Fruit fly (Drosophila melanogaster) whole organism, embryonic: ENCODE measurements around the gene sno.

Experiments used
- Awh ChIP-seq: fragments of 200-800 bp; sonication (Bioruptor generic); IDR thresholded peaks from 2 replicates; pipeline ENCODE4, ENCODE4 v1.3.6; 2022; ENCODE audit warnings: missing biosample characterization, missing genetic modification characterization
- BtbVII ChIP-seq: fragments of 200-800 bp; sonication (Bioruptor generic); optimal IDR thresholded peaks from 3 replicates; lab custom pipeline; 2017; ENCODE audit warnings: missing biosample characterization, mild to moderate bottlenecking, missing genetic modification characterization
- CG10274 ChIP-seq: fragments of 200-800 bp; sonication (Bioruptor generic); optimal IDR thresholded peaks from 3 replicates; lab custom pipeline; 2017; ENCODE audit warnings: missing biosample characterization, mild to moderate bottlenecking, missing genetic modification characterization
- CG10366 ChIP-seq: fragments of 200-800 bp; sonication (Bioruptor generic); IDR thresholded peaks from 2 replicates; pipeline ENCODE4 v1.3.6; 2022; ENCODE audit warnings: missing biosample characterization, missing genetic modification characterization
- CG11085 ChIP-seq: fragments of 200-800 bp; sonication (Bioruptor generic); IDR thresholded peaks from 2 replicates; pipeline ENCODE4 v1.3.6; 2022; ENCODE audit warnings: missing biosample characterization, missing genetic modification characterization
- CG12071 ChIP-seq: fragments of 200-800 bp; sonication (Bioruptor generic); optimal IDR thresholded peaks from 3 replicates; lab custom pipeline; 2018; ENCODE audit warnings: missing biosample characterization, mild to moderate bottlenecking, missing genetic modification characterization
- CG12104 ChIP-seq: fragments of 200-800 bp; sonication (Bioruptor generic); optimal IDR thresholded peaks from 3 replicates; lab custom pipeline; 2016; ENCODE audit warnings: missing biosample characterization, missing genetic modification characterization
- CG1233 ChIP-seq: fragments of 200-800 bp; sonication (Bioruptor generic); optimal IDR thresholded peaks from 4 replicates; lab custom pipeline; 2018; ENCODE audit warnings: missing biosample characterization, mild to moderate bottlenecking, missing genetic modification characterization
- CG1602 ChIP-seq: fragments of 200-800 bp; sonication (Bioruptor generic); optimal IDR thresholded peaks from 3 replicates; lab custom pipeline; 2016; ENCODE audit warnings: missing biosample characterization, missing genetic modification characterization
- CG18262 ChIP-seq: fragments of 200-800 bp; optimal IDR thresholded peaks from 3 replicates; lab custom pipeline; 2019; ENCODE audit warnings: missing biosample characterization, mild to moderate bottlenecking, missing genetic modification characterization, moderate library complexity
- CG3065 ChIP-seq: fragments of 200-800 bp; sonication (Bioruptor generic); optimal IDR thresholded peaks from 2 replicates; lab custom pipeline; 2016; ENCODE audit warnings: missing biosample characterization, missing genetic modification characterization
- CG34376 ChIP-seq: fragments of 200-800 bp; sonication (Bioruptor generic); optimal IDR thresholded peaks from 2 replicates; lab custom pipeline; 2018; ENCODE audit warnings: missing biosample characterization, mild to moderate bottlenecking, missing genetic modification characterization
- CG6791 ChIP-seq: fragments of 200-800 bp; sonication (Bioruptor generic); IDR thresholded peaks from 3 replicates; pipeline ENCODE4 v1.3.6; 2022; ENCODE audit warnings: missing biosample characterization, missing genetic modification characterization; ENCODE audit not compliant: partially characterized antibody
- CG7556 ChIP-seq: fragments of 200-800 bp; sonication (Bioruptor generic); optimal IDR thresholded peaks from 2 replicates; lab custom pipeline; 2017; ENCODE audit warnings: missing biosample characterization, mild to moderate bottlenecking, missing genetic modification characterization
- CG9215 ChIP-seq: fragments of 200-800 bp; sonication (Bioruptor generic); IDR thresholded peaks from 2 replicates; pipeline ENCODE4 v1.3.6; 2022; ENCODE audit warnings: missing biosample characterization, missing genetic modification characterization
- CG9437 ChIP-seq: fragments of 200-800 bp; sonication (Bioruptor generic); optimal IDR thresholded peaks from 2 replicates; lab custom pipeline; 2018; ENCODE audit warnings: missing biosample characterization, mild to moderate bottlenecking, missing genetic modification characterization
- CG9727 ChIP-seq: fragments of 200-800 bp; sonication (Bioruptor generic); optimal IDR thresholded peaks from 3 replicates; lab custom pipeline; 2017; ENCODE audit warnings: missing biosample characterization, mild to moderate bottlenecking, missing genetic modification characterization
- CG9932 ChIP-seq: fragments of 200-800 bp; sonication (Bioruptor generic); IDR thresholded peaks from 2 replicates; pipeline ENCODE4 v1.3.6; 2022; ENCODE audit warnings: missing biosample characterization, missing genetic modification characterization
- CoRest ChIP-seq: fragments of 200-800 bp; sonication (Bioruptor generic); optimal IDR thresholded peaks from 3 replicates; lab custom pipeline; 2018; ENCODE audit warnings: missing biosample characterization, mild to moderate bottlenecking, missing genetic modification characterization, moderate library complexity
- CrebB ChIP-seq: fragments of 200-800 bp; sonication (Bioruptor generic); optimal IDR thresholded peaks from 3 replicates; lab custom pipeline; 2018; ENCODE audit warnings: missing biosample characterization, mild to moderate bottlenecking, missing genetic modification characterization
- D ChIP-seq, 2 experiments: fragments of 200-800 bp in 1 of 2; fragments of >200 bp in 1 of 2; sonication (Bioruptor generic) in 1 of 2; optimal IDR thresholded peaks; 2 replicates in 1 of 2; 3 replicates in 1 of 2; lab custom pipeline; 2017; ENCODE audit warnings: mild to moderate bottlenecking in 1 of 2, missing biosample characterization in 1 of 2, missing genetic modification characterization in 1 of 2, missing genetic modification reagents in 1 of 2
- D19B ChIP-seq: fragments of 200-800 bp; sonication (Bioruptor generic); optimal IDR thresholded peaks from 2 replicates; lab custom pipeline; 2017; ENCODE audit warnings: missing biosample characterization, mild to moderate bottlenecking, missing genetic modification characterization
- Dbx ChIP-seq: fragments of 200-800 bp; sonication (Bioruptor generic); IDR thresholded peaks from 3 replicates; pipeline ENCODE4 v1.3.6; 2022; ENCODE audit warnings: missing biosample characterization, missing genetic modification characterization
- HmgD ChIP-seq: fragments of 200-800 bp; sonication (Bioruptor generic); optimal IDR thresholded peaks from 3 replicates; lab custom pipeline; 2016; ENCODE audit warnings: missing biosample characterization, missing genetic modification characterization
- Lpt ChIP-seq: fragments of >200 bp; optimal IDR thresholded peaks from 2 replicates; lab custom pipeline; 2018; ENCODE audit warnings: missing biosample characterization, missing genetic modification characterization
- Mad ChIP-seq: fragments of 200-800 bp; sonication (Bioruptor generic); optimal IDR thresholded peaks from 2 replicates; lab custom pipeline; 2016; ENCODE audit warnings: missing biosample characterization, missing genetic modification characterization
- Ssrp ChIP-seq: fragments of 200-800 bp; sonication (Bioruptor generic); optimal IDR thresholded peaks from 2 replicates; lab custom pipeline; 2018; ENCODE audit warnings: missing biosample characterization, mild to moderate bottlenecking, missing genetic modification characterization, moderate library complexity
- Xbp1 ChIP-seq: fragments of 200-800 bp; sonication (Bioruptor generic); optimal IDR thresholded peaks from 3 replicates; lab custom pipeline; 2016; ENCODE audit warnings: missing biosample characterization, mild to moderate bottlenecking, missing genetic modification characterization
- ash1 ChIP-seq: fragments of 200-800 bp; sonication (Bioruptor generic); optimal IDR thresholded peaks from 2 replicates; lab custom pipeline; 2018; ENCODE audit warnings: missing biosample characterization, mild to moderate bottlenecking, missing genetic modification characterization
- da ChIP-seq: fragments of 200-800 bp; sonication (Bioruptor generic); optimal IDR thresholded peaks from 2 replicates; lab custom pipeline; 2016; ENCODE audit warnings: missing biosample characterization, missing genetic modification characterization
- dysf ChIP-seq: fragments of 200-800 bp; sonication (Bioruptor generic); IDR thresholded peaks from 3 replicates; pipeline ENCODE4 v1.3.6; 2022; ENCODE audit warnings: missing biosample characterization, missing genetic modification characterization
- ftz-f1 ChIP-seq: fragments of 200-800 bp; sonication (Bioruptor generic); optimal IDR thresholded peaks from 2 replicates; lab custom pipeline; 2016; ENCODE audit warnings: missing biosample characterization, missing genetic modification characterization
- gsb ChIP-seq: fragments of 200-800 bp; sonication (Bioruptor generic); IDR thresholded peaks from 2 replicates; pipeline ENCODE4 v1.3.6; 2022; ENCODE audit warnings: missing biosample characterization, missing genetic modification characterization
- gsb-n ChIP-seq: fragments of 200-800 bp; sonication (Bioruptor generic); optimal IDR thresholded peaks from 3 replicates; lab custom pipeline; 2018; ENCODE audit warnings: missing biosample characterization, mild to moderate bottlenecking, missing genetic modification characterization
- inv ChIP-seq: fragments of 200-800 bp; sonication (Bioruptor generic); IDR thresholded peaks from 2 replicates; pipeline ENCODE4 v1.3.6; 2022; ENCODE audit warnings: missing biosample characterization, missing genetic modification characterization; ENCODE audit not compliant: partially characterized antibody
- jigr1 ChIP-seq: fragments of 200-800 bp; sonication (Bioruptor generic); IDR thresholded peaks from 3 replicates; pipeline ENCODE4 v1.3.6; 2022; ENCODE audit warnings: missing biosample characterization, missing genetic modification characterization
- kah ChIP-seq: fragments of 200-800 bp; sonication (Bioruptor generic); optimal IDR thresholded peaks from 2 replicates; lab custom pipeline; 2018; ENCODE audit warnings: missing biosample characterization, mild to moderate bottlenecking, missing genetic modification characterization
- luna ChIP-seq: fragments of 200-800 bp; sonication (Bioruptor generic); optimal IDR thresholded peaks from 2 replicates; lab custom pipeline; 2016; ENCODE audit warnings: missing biosample characterization, missing genetic modification characterization
- mam ChIP-seq: fragments of 200-800 bp; sonication (Bioruptor generic); optimal IDR thresholded peaks from 3 replicates; lab custom pipeline; 2016; ENCODE audit warnings: missing biosample characterization, missing genetic modification characterization
- pan ChIP-seq, 4 experiments: fragments of >200 bp in 3 of 4; fragments of 200-800 bp in 1 of 4; sonication (Bioruptor generic) in 1 of 4; optimal IDR thresholded peaks in 3 of 4; IDR thresholded peaks in 1 of 4; 2 replicates each; pipeline versions ENCODE4 v1.3.6 to Lab custom; 2017 to 2022; ENCODE audit warnings: missing biosample characterization in 2 of 4, missing genetic modification characterization in 2 of 4, mixed read lengths in 1 of 4
- pita ChIP-seq: fragments of 200-800 bp; sonication (Bioruptor generic); optimal IDR thresholded peaks from 2 replicates; lab custom pipeline; 2017; ENCODE audit warnings: missing biosample characterization, mild to moderate bottlenecking, missing genetic modification characterization
- rib ChIP-seq: fragments of 200-800 bp; sonication (Bioruptor generic); IDR thresholded peaks from 2 replicates; pipeline ENCODE4 v1.3.6; 2022; ENCODE audit warnings: missing biosample characterization, missing genetic modification characterization
- sd ChIP-seq: fragments of 200-800 bp; sonication (Bioruptor generic); optimal IDR thresholded peaks from 3 replicates; lab custom pipeline; 2018; ENCODE audit warnings: missing biosample characterization, mild to moderate bottlenecking, missing genetic modification characterization, moderate library complexity
- sens ChIP-seq: fragments of 200-800 bp; sonication (Bioruptor generic); peaks from one replicate; lab custom pipeline; 2016; ENCODE audit warnings: missing biosample characterization, missing genetic modification characterization
- sisA ChIP-seq: fragments of 200-800 bp; sonication (Bioruptor generic); IDR thresholded peaks from 2 replicates; pipeline ENCODE4 v1.3.6; 2022; ENCODE audit warnings: missing biosample characterization, missing genetic modification characterization
- sna ChIP-seq: fragments of 200-800 bp; sonication (Bioruptor generic); IDR thresholded peaks from 2 replicates; pipeline ENCODE4 v1.3.6; 2022; ENCODE audit warnings: missing biosample characterization, missing genetic modification characterization; ENCODE audit not compliant: partially characterized antibody
- unpg ChIP-seq: fragments of 200-800 bp; sonication (Bioruptor generic); optimal IDR thresholded peaks from 3 replicates; lab custom pipeline; 2018; ENCODE audit warnings: missing biosample characterization, mild to moderate bottlenecking, missing genetic modification characterization, moderate library complexity
- usp ChIP-seq: fragments of >200 bp; optimal IDR thresholded peaks from 2 replicates; lab custom pipeline; 2017; ENCODE audit warnings: missing biosample characterization, missing genetic modification characterization
- vnd ChIP-seq: fragments of 200-800 bp; sonication (Bioruptor generic); IDR thresholded peaks from 3 replicates; pipeline ENCODE4 v1.3.6; 2022; ENCODE audit warnings: missing biosample characterization, missing genetic modification characterization; ENCODE audit not compliant: partially characterized antibody
- zen2 ChIP-seq: fragments of 200-800 bp; sonication (Bioruptor generic); IDR thresholded peaks from 3 replicates; pipeline ENCODE4 v1.3.6; 2022; ENCODE audit warnings: missing biosample characterization, missing genetic modification characterization; ENCODE audit not compliant: partially characterized antibody

Gene sno

dm6 chrX:13251310-13251709 lies 39.8 kb upstream of the sno start (continued):
- TF ChIP-seq zen2 (GFP tag; lab: Robert Waterston, UW) (no peak), D (optimal IDR thresholded peaks at IDR 0.05; lab: Kevin White, UChicago) (no peak), D (GFP tag; optimal IDR thresholded peaks at IDR 0.05; lab: Kevin White, UChicago) (peak; percentile 66), rib (peak; percentile 63; the same call in 1 of the 2 replicates), sens (GFP tag; lab: Kevin White, UChicago) (peak; percentile 93), Ssrp (peak; percentile 67), sisA (GFP tag; lab: Robert Waterston, UW) (peak; percentile 87), CG11085 (GFP tag; lab: Robert Waterston, UW) (peak; percentile 49), kah (GFP tag; lab: Kevin White, UChicago) (no peak), jigr1 (GFP tag; lab: Robert Waterston, UW) (peak; percentile 60; the same call in 1 of the 3 replicates), CG9727 (GFP tag; lab: Kevin White, UChicago) (peak; percentile 75), CoRest (peak; percentile 66), Dbx (GFP tag; lab: Robert Waterston, UW) (peak; percentile 78), CG10274 (GFP tag; lab: Kevin White, UChicago) (peak; percentile 49), da (GFP tag; lab: Kevin White, UChicago) (peak; percentile 34), vnd (no peak), pan (optimal IDR thresholded peaks at IDR 0.05; lab: Kevin White, UChicago) (no peak), pan (GFP tag; optimal IDR thresholded peaks at IDR 0.05 in 1 of 2, IDR thresholded peaks at IDR 0.05 in 1 of 2) (peak in 1 of 2 experiments; percentile 76), ash1 (no peak), Awh (GFP tag; lab: Robert Waterston, UW) (peak; percentile 66), CG7556 (peak; percentile 60), sd (tag; lab: Kevin White, UChicago) (peak; percentile 31), CG9215 (peak; percentile 63), dysf (peak; percentile 86), CG9932 (GFP tag; lab: Robert Waterston, UW) (peak; percentile 70), CG1233 (GFP tag; lab: Kevin White, UChicago) (peak; percentile 70), pita (GFP tag; lab: Kevin White, UChicago) (no peak), ftz-f1 (GFP tag; lab: Kevin White, UChicago) (no peak), CG10366 (GFP tag; lab: Robert Waterston, UW) (peak; percentile 83), CrebB (tag; lab: Kevin White, UChicago) (peak; percentile 62), BtbVII (GFP tag; lab: Kevin White, UChicago) (peak; percentile 61), Lpt (no peak), gsb-n (tag; lab: Kevin White, UChicago) (peak; percentile 46), CG18262 (tag; lab: Kevin White, UChicago) (peak; percentile 70), D19B (GFP tag; lab: Kevin White, UChicago) (peak; percentile 26), Mad (GFP tag; lab: Kevin White, UChicago) (peak; percentile 24), CG34376 (GFP tag; lab: Kevin White, UChicago) (no peak), usp (GFP tag; lab: Kevin White, UChicago) (no peak), sna (GFP tag; lab: Robert Waterston, UW) (no peak), gsb (GFP tag; lab: Robert Waterston, UW) (peak; percentile 50), CG6791 (GFP tag; lab: Robert Waterston, UW) (no peak), CG1602 (peak; percentile 54), unpg (peak; percentile 78), CG12071 (GFP tag; lab: Kevin White, UChicago) (peak; percentile 81), luna (GFP tag; lab: Kevin White, UChicago) (peak; percentile 9), HmgD (GFP tag; lab: Kevin White, UChicago) (no peak), CG9437 (GFP tag; lab: Kevin White, UChicago) (peak; percentile 31), CG3065 (GFP tag; lab: Kevin White, UChicago) (peak; percentile 25), CG12104 (GFP tag; lab: Kevin White, UChicago) (peak; percentile 19), Xbp1 (peak; percentile 77), inv (no peak), mam (GFP tag; lab: Kevin White, UChicago) (peak; percentile 83)
